Worm (Caenorhabditis elegans) whole organism, L1 larva: Measurements from ENCODE around the gene lys-6.

Source experiments
- C16A3.4 ChIP-seq: fragments of 150-350 bp; optimal IDR thresholded peaks from 2 replicates; lab custom pipeline; 2014; ENCODE audit warnings: missing biosample characterization, missing genetic modification characterization
- C34B4.2 ChIP-seq: sonication (generic microtip); optimal IDR thresholded peaks from 2 replicates; lab custom pipeline; 2017; ENCODE audit warnings: mild to moderate bottlenecking, missing genetic modification characterization, missing compliant biosample characterization
- alr-1 ChIP-seq: fragments of 200-800 bp; sonication (Bioruptor generic); optimal IDR thresholded peaks from 2 replicates; lab custom pipeline; 2018; ENCODE audit warnings: borderline replicate concordance, mild to moderate bottlenecking, missing genetic modification characterization, missing compliant biosample characterization
- blmp-1 ChIP-seq: fragments of 150-350 bp; optimal IDR thresholded peaks from 2 replicates; lab custom pipeline; 2014; ENCODE audit warnings: missing biosample characterization, missing genetic modification characterization
- ceh-8 ChIP-seq: fragments of 200-800 bp; sonication (Bioruptor generic); optimal IDR thresholded peaks from 2 replicates; lab custom pipeline; 2018; ENCODE audit warnings: mild to moderate bottlenecking, missing genetic modification characterization, moderate library complexity, missing compliant biosample characterization
- ces-1 ChIP-seq: fragments of 150-350 bp; optimal IDR thresholded peaks from 2 replicates; lab custom pipeline; 2014; ENCODE audit warnings: missing biosample characterization, missing genetic modification reagents, missing genetic modification characterization
- dpl-1 ChIP-seq, 3 experiments: fragments of 150-350 bp in 2 of 3; sonication (generic microtip) in 1 of 3; optimal IDR thresholded peaks; 2 replicates each; lab custom pipeline; 2014 to 2017; ENCODE audit warnings: missing biosample characterization in 3 of 3, missing genetic modification characterization in 3 of 3, missing genetic modification reagents in 3 of 3
- dsc-1 ChIP-seq: sonication (generic microtip); optimal IDR thresholded peaks from 2 replicates; lab custom pipeline; 2016; ENCODE audit warnings: mild to moderate bottlenecking, missing genetic modification characterization, missing compliant biosample characterization
- efl-1 ChIP-seq, 4 experiments: fragments of 150-350 bp; optimal IDR thresholded peaks in 3 of 4; peaks in 1 of 4; 1 replicate in 1 of 4; 2 replicates in 3 of 4; lab custom pipeline; 2014; ENCODE audit warnings: missing biosample characterization in 2 of 4, missing genetic modification characterization in 2 of 4, missing genetic modification reagents in 2 of 4
- egl-13 ChIP-seq: sonication (generic microtip); optimal IDR thresholded peaks from 2 replicates; lab custom pipeline; 2016; ENCODE audit warnings: missing genotype, missing genetic modification reagents, missing genetic modification characterization, missing compliant biosample characterization
- elt-3 ChIP-seq, 6 experiments: fragments of 150-350 bp in 1 of 6; sonication (generic microtip); optimal IDR thresholded peaks; 2 replicates each; lab custom pipeline; 2017 to 2018; ENCODE audit warnings: missing biosample characterization in 6 of 6, missing genetic modification characterization in 6 of 6, inconsistent platforms in 1 of 6
- fkh-10 ChIP-seq: sonication (generic microtip); optimal IDR thresholded peaks from 2 replicates; lab custom pipeline; 2017; ENCODE audit warnings: missing biosample characterization, missing genetic modification reagents, missing genetic modification characterization
- fkh-4 ChIP-seq: sonication (generic microtip); optimal IDR thresholded peaks from 2 replicates; lab custom pipeline; 2016; ENCODE audit warnings: missing compliant biosample characterization, missing genetic modification characterization, borderline replicate concordance
- fkh-8 ChIP-seq: sonication (generic microtip); optimal IDR thresholded peaks from 2 replicates; lab custom pipeline; 2016; ENCODE audit warnings: mild to moderate bottlenecking, missing genetic modification characterization, missing compliant biosample characterization
- fos-1 ChIP-seq: fragments of 150-350 bp; optimal IDR thresholded peaks from 2 replicates; lab custom pipeline; 2014; ENCODE audit warnings: missing biosample characterization, missing genetic modification characterization
- grh-1 ChIP-seq: fragments of 200-800 bp; sonication (Bioruptor generic); IDR thresholded peaks from 2 replicates; pipeline ENCODE4 v1.3.6; 2022; ENCODE audit warnings: missing genetic modification reagents, missing genetic modification characterization, missing compliant biosample characterization
- hlh-17 ChIP-seq: fragments of 200-800 bp; sonication (Bioruptor generic); optimal IDR thresholded peaks from 2 replicates; lab custom pipeline; 2018; ENCODE audit warnings: missing genetic modification characterization, mild to moderate bottlenecking, missing compliant biosample characterization, moderate library complexity, borderline replicate concordance
- hlh-4 ChIP-seq: sonication (generic microtip); optimal IDR thresholded peaks from 2 replicates; lab custom pipeline; 2016; ENCODE audit warnings: mild to moderate bottlenecking, missing genetic modification characterization, missing compliant biosample characterization
- hpl-2 ChIP-seq: fragments of 150-350 bp; optimal IDR thresholded peaks from 2 replicates; lab custom pipeline; 2014; ENCODE audit warnings: missing biosample characterization, missing genetic modification reagents, missing genetic modification characterization
- isw-1 ChIP-seq: fragments of 200-800 bp; sonication (Bioruptor generic); IDR thresholded peaks from 2 replicates; pipeline ENCODE4 v1.3.6; 2022; ENCODE audit warnings: missing genetic modification characterization, missing compliant biosample characterization
- lin-13 ChIP-seq: fragments of 150-350 bp; optimal IDR thresholded peaks from 2 replicates; lab custom pipeline; 2014; ENCODE audit warnings: missing biosample characterization, missing genetic modification reagents, missing genetic modification characterization
- lin-14 ChIP-seq: fragments of 200-800 bp; sonication (Bioruptor generic); optimal IDR thresholded peaks from 2 replicates; lab custom pipeline; 2018; ENCODE audit warnings: mild to moderate bottlenecking, missing genetic modification characterization, moderate library complexity, missing compliant biosample characterization
- lin-15B ChIP-seq: fragments of 150-350 bp; sonication (generic microtip); optimal IDR thresholded peaks from 3 replicates; lab custom pipeline; 2014; ENCODE audit warnings: missing biosample characterization, missing genetic modification characterization
- lin-35 ChIP-seq, 2 experiments: fragments of 150-350 bp; optimal IDR thresholded peaks; 2 replicates each; lab custom pipeline; 2014; ENCODE audit warnings: missing biosample characterization in 2 of 2, missing genetic modification characterization in 2 of 2, missing genetic modification reagents in 2 of 2
- lir-3 ChIP-seq: sonication (generic microtip); optimal IDR thresholded peaks from 2 replicates; lab custom pipeline; 2016; ENCODE audit warnings: mild to moderate bottlenecking, missing genetic modification characterization, moderate library complexity, missing compliant biosample characterization; ENCODE audit not compliant: poor library complexity
- lsy-2 ChIP-seq, 2 experiments: fragments of 150-350 bp; optimal IDR thresholded peaks; 2 replicates each; lab custom pipeline; 2014; ENCODE audit warnings: missing biosample characterization in 2 of 2, missing genetic modification characterization in 2 of 2
- mdl-1 ChIP-seq, 2 experiments: fragments of 150-350 bp; optimal IDR thresholded peaks; 2 replicates each; lab custom pipeline; 2014 to 2017; ENCODE audit warnings: missing biosample characterization in 2 of 2, missing genetic modification characterization in 2 of 2, inconsistent platforms in 1 of 2
- mef-2 ChIP-seq: fragments of 150-350 bp; optimal IDR thresholded peaks from 2 replicates; lab custom pipeline; 2014; ENCODE audit warnings: missing biosample characterization, missing genetic modification characterization
- mep-1 ChIP-seq: fragments of 150-350 bp; optimal IDR thresholded peaks from 2 replicates; lab custom pipeline; 2014; ENCODE audit warnings: missing biosample characterization, missing genetic modification characterization
- nhr-11 ChIP-seq: fragments of 150-350 bp; optimal IDR thresholded peaks from 2 replicates; lab custom pipeline; 2014; ENCODE audit warnings: missing biosample characterization, missing genetic modification characterization
- nhr-12 ChIP-seq: sonication (generic microtip); optimal IDR thresholded peaks from 2 replicates; lab custom pipeline; 2017; ENCODE audit warnings: missing biosample characterization, missing genetic modification characterization
- nhr-19 ChIP-seq: fragments of 200-800 bp; sonication (Bioruptor generic); conservative IDR thresholded peaks from 2 replicates; pipeline ENCODE4 v1.3.6; 2022; ENCODE audit warnings: missing genetic modification characterization, missing compliant biosample characterization
- nhr-20 ChIP-seq: sonication (generic microtip); optimal IDR thresholded peaks from 2 replicates; lab custom pipeline; 2016; ENCODE audit warnings: mild to moderate bottlenecking, missing genetic modification characterization, missing compliant biosample characterization
- nhr-71 ChIP-seq: sonication (generic microtip); optimal IDR thresholded peaks from 2 replicates; lab custom pipeline; 2016; ENCODE audit warnings: mild to moderate bottlenecking, missing genetic modification characterization, moderate library complexity, missing compliant biosample characterization
- nhr-77 ChIP-seq: fragments of 150-350 bp; optimal IDR thresholded peaks from 2 replicates; lab custom pipeline; 2014; ENCODE audit warnings: missing biosample characterization, missing genetic modification characterization
- nhr-90 ChIP-seq: sonication (generic microtip); optimal IDR thresholded peaks from 2 replicates; lab custom pipeline; 2016; ENCODE audit warnings: mild to moderate bottlenecking, missing genetic modification characterization, missing compliant biosample characterization; ENCODE audit not compliant: poor library complexity
- pqm-1 ChIP-seq: sonication (generic microtip); optimal IDR thresholded peaks from 3 replicates; lab custom pipeline; 2017; ENCODE audit warnings: missing biosample characterization, missing genetic modification characterization
- rnt-1 ChIP-seq: sonication (generic microtip); optimal IDR thresholded peaks from 2 replicates; lab custom pipeline; 2016; ENCODE audit warnings: mild to moderate bottlenecking, missing genetic modification characterization, moderate library complexity, missing compliant biosample characterization
- skn-1 ChIP-seq: fragments of 150-350 bp; optimal IDR thresholded peaks from 2 replicates; lab custom pipeline; 2014; ENCODE audit warnings: missing biosample characterization, missing genetic modification characterization
- snu-23 ChIP-seq: sonication (generic microtip); optimal IDR thresholded peaks from 2 replicates; lab custom pipeline; 2016; ENCODE audit warnings: missing genetic modification characterization, missing compliant biosample characterization
- sox-4 ChIP-seq: sonication (generic microtip); optimal IDR thresholded peaks from 2 replicates; lab custom pipeline; 2016; ENCODE audit warnings: missing genetic modification characterization, missing compliant biosample characterization
- swsn-7 ChIP-seq: sonication (generic microtip); optimal IDR thresholded peaks from 2 replicates; lab custom pipeline; 2016; ENCODE audit warnings: missing genetic modification characterization, missing compliant biosample characterization
- tbx-2 ChIP-seq: sonication (generic microtip); optimal IDR thresholded peaks from 2 replicates; lab custom pipeline; 2016; ENCODE audit warnings: missing genetic modification characterization, missing compliant biosample characterization
- unc-130 ChIP-seq: fragments of 150-350 bp; optimal IDR thresholded peaks from 2 replicates; lab custom pipeline; 2017; ENCODE audit warnings: missing biosample characterization, missing genetic modification characterization, inconsistent platforms
- unc-86 ChIP-seq: sonication (generic microtip); optimal IDR thresholded peaks from 2 replicates; lab custom pipeline; 2016; ENCODE audit warnings: missing genetic modification characterization, missing compliant biosample characterization
- unc-98 ChIP-seq: fragments of 200-800 bp; sonication (Bioruptor generic); IDR thresholded peaks from 2 replicates; pipeline ENCODE4 v1.3.6; 2022; ENCODE audit warnings: missing genetic modification characterization, missing compliant biosample characterization
- vab-15 ChIP-seq: sonication (generic microtip); optimal IDR thresholded peaks from 2 replicates; lab custom pipeline; 2017; ENCODE audit warnings: missing genotype, mild to moderate bottlenecking, missing genetic modification characterization, missing compliant biosample characterization
- xbp-1 ChIP-seq: sonication (generic microtip); optimal IDR thresholded peaks from 2 replicates; lab custom pipeline; 2016; ENCODE audit warnings: missing genetic modification characterization, missing compliant biosample characterization
- zag-1 ChIP-seq: fragments of 150-350 bp; optimal IDR thresholded peaks from 2 replicates; lab custom pipeline; 2014; ENCODE audit warnings: missing biosample characterization, missing genetic modification characterization
- ztf-11 ChIP-seq, 2 experiments: sonication (generic microtip); optimal IDR thresholded peaks; 2 replicates each; lab custom pipeline; 2016 to 2017; ENCODE audit warnings: missing genetic modification characterization in 2 of 2, missing biosample characterization in 1 of 2, missing compliant biosample characterization in 1 of 2
- ztf-4 ChIP-seq: fragments of 150-350 bp; optimal IDR thresholded peaks from 2 replicates; lab custom pipeline; 2014; ENCODE audit warnings: missing biosample characterization, missing genetic modification characterization

The lys-6 gene

DNA sequence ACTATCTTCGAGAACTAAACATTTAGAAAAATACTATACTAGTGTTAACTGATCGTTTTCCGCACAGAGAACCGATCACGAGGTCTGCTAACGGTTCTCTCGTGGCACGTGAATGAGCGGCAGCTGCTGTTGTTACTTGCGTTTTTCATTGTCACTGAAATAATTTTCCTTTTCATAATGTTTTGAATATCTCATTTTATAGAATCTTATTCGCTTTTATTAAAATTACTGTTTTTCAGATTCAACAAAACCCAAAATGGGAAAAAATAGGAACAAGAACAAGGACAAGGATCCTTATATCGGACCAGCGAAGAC is 8.6 kb upstream of the lys-6 start, which contains the start of gene F58B3.6:
Gene F58B3.6 (plus strand): TSS at position 240 of the 315 bp plus-strand sequence.
- TF ChIP-seq isw-1 (GFP tag; lab: Robert Waterston, UW) (no peak), lin-35 (GFP tag; optimal IDR thresholded peaks at IDR 0.05; lab: Kevin White, UChicago) (peak; percentile 22 to 71), xbp-1 (tag; lab: Kevin White, UChicago) (peak; percentile 10), nhr-19 (GFP tag; lab: Robert Waterston, UW) (peak; percentile 77), fkh-4 (no peak), C34B4.2 (tag; lab: Kevin White, UChicago) (no peak), lsy-2 (tag; optimal IDR thresholded peaks at IDR 0.05; lab: Kevin White, UChicago) (peak; percentile 26 to 65), mef-2 (tag; lab: Kevin White, UChicago) (no peak), efl-1 (optimal IDR thresholded peaks at IDR 0.05; lab: Kevin White, UChicago) (peak in 1 of 2 experiments; percentile 33), efl-1 (GFP tag; optimal IDR thresholded peaks at IDR 0.05 in 1 of 2; lab: Kevin White, UChicago) (peak; percentile 7 to 39), nhr-12 (tag; lab: Kevin White, UChicago) (no peak), grh-1 (GFP tag; lab: Robert Waterston, UW) (no peak), nhr-77 (tag; lab: Kevin White, UChicago) (no peak), mep-1 (peak; percentile 73), vab-15 (tag; lab: Kevin White, UChicago) (no peak), dpl-1 (GFP tag; optimal IDR thresholded peaks at IDR 0.05; lab: Kevin White, UChicago) (peak in 2 of 3 experiments; percentile 15 to 45), unc-86 (tag; lab: Kevin White, UChicago) (no peak), hpl-2 (GFP tag; lab: Kevin White, UChicago) (no peak), nhr-20 (tag; lab: Kevin White, UChicago) (peak; percentile 89), ces-1 (no peak), fos-1 (no peak), hlh-4 (tag; lab: Kevin White, UChicago) (no peak), hlh-17 (GFP tag; lab: Kevin White, UChicago) (no peak), elt-3 (tag; optimal IDR thresholded peaks at IDR 0.05; lab: Kevin White, UChicago) (peak in 2 of 6 experiments; percentile 16 to 67), sox-4 (tag; lab: Kevin White, UChicago) (no peak), unc-130 (peak; percentile 54), lir-3 (tag; lab: Kevin White, UChicago) (peak; percentile 54), nhr-71 (tag; lab: Kevin White, UChicago) (peak; percentile 77), fkh-10 (no peak), mdl-1 (tag; optimal IDR thresholded peaks at IDR 0.05; lab: Kevin White, UChicago) (peak in 1 of 2 experiments; percentile 91), lin-14 (GFP tag; lab: Kevin White, UChicago) (peak; percentile 70), fkh-8 (tag; lab: Kevin White, UChicago) (no peak), lin-13 (no peak), skn-1 (tag; lab: Kevin White, UChicago) (no peak), snu-23 (GFP tag; lab: Kevin White, UChicago) (peak; percentile 84), pqm-1 (tag; lab: Kevin White, UChicago) (no peak), alr-1 (tag; lab: Kevin White, UChicago) (no peak), ceh-8 (GFP tag; lab: Kevin White, UChicago) (no peak), ztf-11 (tag; optimal IDR thresholded peaks at IDR 0.05; lab: Kevin White, UChicago) (no peak), egl-13 (no peak), nhr-11 (tag; lab: Kevin White, UChicago) (no peak), tbx-2 (tag; lab: Kevin White, UChicago) (peak; percentile 16), zag-1 (tag; lab: Kevin White, UChicago) (no peak), nhr-90 (tag; lab: Kevin White, UChicago) (peak; percentile 30), swsn-7 (tag; lab: Kevin White, UChicago) (peak; percentile 6), rnt-1 (tag; lab: Kevin White, UChicago) (peak; percentile 53), lin-15B (no peak), blmp-1 (tag; lab: Kevin White, UChicago) (peak; percentile 76), dsc-1 (tag; lab: Kevin White, UChicago) (no peak), C16A3.4 (tag; lab: Kevin White, UChicago) (peak; percentile 53), unc-98 (GFP tag; lab: Robert Waterston, UW) (no peak), ztf-4 (tag; lab: Kevin White, UChicago) (peak; percentile 66)
